Worm (Caenorhabditis elegans) whole organism, L3 larva: ENCODE measurements around the gene Y71H2AM.29.

Source experiments
- R02D3.7 ChIP-seq: fragments of 150-350 bp; optimal IDR thresholded peaks from 2 replicates; lab custom pipeline; 2014; ENCODE audit warnings: missing biosample characterization, missing genetic modification characterization
- ZK546.5 ChIP-seq: sonication (generic microtip); optimal IDR thresholded peaks from 2 replicates; lab custom pipeline; 2017; ENCODE audit warnings: missing biosample characterization, missing genetic modification characterization
- aly-2 ChIP-seq: fragments of 150-350 bp; optimal IDR thresholded peaks from 2 replicates; lab custom pipeline; 2014; ENCODE audit warnings: missing biosample characterization, missing genetic modification characterization
- ama-1 ChIP-seq: fragments of 150-350 bp; optimal IDR thresholded peaks from 2 replicates; lab custom pipeline; 2018
- ceh-16 ChIP-seq: sonication (generic microtip); optimal IDR thresholded peaks from 2 replicates; lab custom pipeline; 2017; ENCODE audit warnings: missing biosample characterization, missing genetic modification characterization
- ceh-28 ChIP-seq: fragments of 150-350 bp; optimal IDR thresholded peaks from 2 replicates; lab custom pipeline; 2014; ENCODE audit warnings: missing biosample characterization, missing genetic modification reagents, missing genetic modification characterization
- ceh-82 ChIP-seq: fragments of 150-350 bp; optimal IDR thresholded peaks from 2 replicates; lab custom pipeline; 2014; ENCODE audit warnings: missing biosample characterization, missing genetic modification characterization
- ceh-9 ChIP-seq: sonication (generic microtip); optimal IDR thresholded peaks from 2 replicates; lab custom pipeline; 2018; ENCODE audit warnings: missing biosample characterization, missing genetic modification characterization
- daf-12 ChIP-seq: fragments of 150-350 bp; optimal IDR thresholded peaks from 2 replicates; lab custom pipeline; 2014; ENCODE audit warnings: missing biosample characterization, missing genetic modification reagents, missing genetic modification characterization
- egl-27 ChIP-seq: sonication (generic microtip); optimal IDR thresholded peaks from 4 replicates; lab custom pipeline; 2017; ENCODE audit warnings: missing biosample characterization, missing genetic modification reagents, missing genetic modification characterization
- egl-5 ChIP-seq: fragments of 150-350 bp; optimal IDR thresholded peaks from 2 replicates; lab custom pipeline; 2017; ENCODE audit warnings: missing biosample characterization, missing genetic modification reagents, missing genetic modification characterization, inconsistent platforms
- elt-1 ChIP-seq: fragments of 150-350 bp; optimal IDR thresholded peaks from 2 replicates; lab custom pipeline; 2014; ENCODE audit warnings: missing biosample characterization, missing genetic modification characterization
- elt-2 ChIP-seq: sonication (generic microtip); optimal IDR thresholded peaks from 2 replicates; lab custom pipeline; 2016; ENCODE audit warnings: missing genetic modification reagents, mild to moderate bottlenecking, missing genetic modification characterization, missing compliant biosample characterization
- elt-3 ChIP-seq, 3 experiments: fragments of 150-350 bp in 1 of 3; sonication (generic microtip) in 2 of 3; optimal IDR thresholded peaks; 2 replicates in 2 of 3; 4 replicates in 1 of 3; lab custom pipeline; 2014 to 2017; ENCODE audit warnings: missing biosample characterization in 3 of 3, missing genetic modification characterization in 3 of 3
- eor-1 ChIP-seq, 2 experiments: fragments of 150-350 bp; optimal IDR thresholded peaks; 2 replicates each; lab custom pipeline; 2014 to 2018; ENCODE audit warnings: missing biosample characterization in 2 of 2, missing genetic modification characterization in 2 of 2
- fkh-10 ChIP-seq: sonication (generic microtip); optimal IDR thresholded peaks from 2 replicates; lab custom pipeline; 2017; ENCODE audit warnings: missing biosample characterization, missing genetic modification reagents, missing genetic modification characterization
- fkh-2 ChIP-seq: fragments of 150-350 bp; optimal IDR thresholded peaks from 2 replicates; lab custom pipeline; 2014; ENCODE audit warnings: missing biosample characterization, missing genetic modification reagents, missing genetic modification characterization
- fos-1 ChIP-seq: fragments of 150-350 bp; optimal IDR thresholded peaks from 2 replicates; lab custom pipeline; 2014; ENCODE audit warnings: missing biosample characterization, missing genetic modification characterization
- hmg-11 ChIP-seq: sonication (generic microtip); optimal IDR thresholded peaks from 2 replicates; lab custom pipeline; 2016; ENCODE audit warnings: missing genetic modification characterization, missing compliant biosample characterization
- jun-1 ChIP-seq: fragments of 150-350 bp; optimal IDR thresholded peaks from 2 replicates; lab custom pipeline; 2014; ENCODE audit warnings: missing biosample characterization, missing genetic modification reagents, missing genetic modification characterization
- lin-15B ChIP-seq: fragments of 150-350 bp; optimal IDR thresholded peaks from 2 replicates; lab custom pipeline; 2014; ENCODE audit warnings: missing biosample characterization, missing genetic modification characterization
- lin-39 ChIP-seq: fragments of 150-350 bp; optimal IDR thresholded peaks from 2 replicates; lab custom pipeline; 2018; ENCODE audit warnings: missing biosample characterization, missing genetic modification reagents, missing genetic modification characterization
- lsy-12 ChIP-seq: sonication (generic microtip); optimal IDR thresholded peaks from 2 replicates; lab custom pipeline; 2016; ENCODE audit warnings: mild to moderate bottlenecking, missing genetic modification characterization, missing compliant biosample characterization
- mdl-1 ChIP-seq: fragments of 150-350 bp; optimal IDR thresholded peaks from 2 replicates; lab custom pipeline; 2014; ENCODE audit warnings: missing biosample characterization, missing genetic modification characterization
- mml-1 ChIP-seq: fragments of 150-350 bp; sonication (generic microtip); optimal IDR thresholded peaks from 3 replicates; lab custom pipeline; 2014; ENCODE audit warnings: missing biosample characterization, missing genetic modification characterization
- nfya-1 ChIP-seq: sonication (generic microtip); optimal IDR thresholded peaks from 2 replicates; lab custom pipeline; 2017; ENCODE audit warnings: missing genetic modification characterization, mild to moderate bottlenecking, missing compliant biosample characterization, antibody characterized with exemption, moderate library complexity; ENCODE audit not compliant: insufficient read depth
- nhr-11 ChIP-seq: fragments of 150-350 bp; optimal IDR thresholded peaks from 2 replicates; lab custom pipeline; 2014; ENCODE audit warnings: missing biosample characterization, missing genetic modification characterization
- nhr-12 ChIP-seq: fragments of 150-350 bp; optimal IDR thresholded peaks from 2 replicates; lab custom pipeline; 2014; ENCODE audit warnings: missing biosample characterization, missing genetic modification characterization
- nhr-23 ChIP-seq: fragments of 150-350 bp; optimal IDR thresholded peaks from 2 replicates; lab custom pipeline; 2014; ENCODE audit warnings: missing biosample characterization, missing genetic modification reagents, missing genetic modification characterization
- nhr-237 ChIP-seq: fragments of 150-350 bp; optimal IDR thresholded peaks from 2 replicates; lab custom pipeline; 2014; ENCODE audit warnings: missing biosample characterization, missing genetic modification characterization
- nhr-25 ChIP-seq: sonication (generic microtip); optimal IDR thresholded peaks from 2 replicates; lab custom pipeline; 2017; ENCODE audit warnings: missing biosample characterization, missing genetic modification characterization
- nhr-28 ChIP-seq: fragments of 150-350 bp; optimal IDR thresholded peaks from 2 replicates; lab custom pipeline; 2014; ENCODE audit warnings: missing biosample characterization, missing genetic modification characterization
- nhr-43 ChIP-seq: sonication (generic microtip); optimal IDR thresholded peaks from 2 replicates; lab custom pipeline; 2016; ENCODE audit warnings: mild to moderate bottlenecking, missing genetic modification characterization, missing compliant biosample characterization; ENCODE audit not compliant: poor library complexity, severe bottlenecking
- nhr-67 ChIP-seq: fragments of 150-350 bp; optimal IDR thresholded peaks from 2 replicates; lab custom pipeline; 2014; ENCODE audit warnings: missing biosample characterization, missing genetic modification characterization
- nhr-76 ChIP-seq: fragments of 150-350 bp; sonication (generic microtip); optimal IDR thresholded peaks from 5 replicates; lab custom pipeline; 2014; ENCODE audit warnings: missing biosample characterization, missing genetic modification characterization
- nhr-77 ChIP-seq: fragments of 150-350 bp; optimal IDR thresholded peaks from 2 replicates; lab custom pipeline; 2014; ENCODE audit warnings: missing biosample characterization, missing genetic modification characterization
- pha-4 ChIP-seq: fragments of 150-350 bp; optimal IDR thresholded peaks from 2 replicates; lab custom pipeline; 2014; ENCODE audit warnings: missing biosample characterization, missing genetic modification reagents, missing genetic modification characterization
- pqm-1 ChIP-seq: fragments of 150-350 bp; optimal IDR thresholded peaks from 2 replicates; lab custom pipeline; 2017; ENCODE audit warnings: missing biosample characterization, missing genetic modification characterization, inconsistent platforms
- sea-2 ChIP-seq: fragments of 150-350 bp; sonication (generic microtip); optimal IDR thresholded peaks from 4 replicates; lab custom pipeline; 2014; ENCODE audit warnings: missing biosample characterization, missing genetic modification reagents, missing genetic modification characterization
- skn-1 ChIP-seq: fragments of 150-350 bp; optimal IDR thresholded peaks from 2 replicates; lab custom pipeline; 2014; ENCODE audit warnings: missing biosample characterization, missing genetic modification characterization
- snpc-4 ChIP-seq: fragments of 150-350 bp; optimal IDR thresholded peaks from 2 replicates; lab custom pipeline; 2014; ENCODE audit warnings: missing biosample characterization, missing genetic modification characterization
- tbx-2 ChIP-seq: sonication (generic microtip); optimal IDR thresholded peaks from 2 replicates; lab custom pipeline; 2016; ENCODE audit warnings: mild to moderate bottlenecking, missing genetic modification characterization, missing compliant biosample characterization
- unc-39 ChIP-seq: sonication (generic microtip); optimal IDR thresholded peaks from 4 replicates; lab custom pipeline; 2017; ENCODE audit warnings: missing biosample characterization, missing genetic modification characterization
- unc-62 ChIP-seq: fragments of 150-350 bp; sonication (generic microtip); optimal IDR thresholded peaks from 4 replicates; lab custom pipeline; 2014; ENCODE audit warnings: missing biosample characterization, missing genetic modification reagents, missing genetic modification characterization
- zag-1 ChIP-seq: fragments of 150-350 bp; optimal IDR thresholded peaks from 2 replicates; lab custom pipeline; 2014; ENCODE audit warnings: missing biosample characterization, missing genetic modification characterization
- ztf-11 ChIP-seq: fragments of 150-350 bp; optimal IDR thresholded peaks from 2 replicates; lab custom pipeline; 2014; ENCODE audit warnings: missing biosample characterization, missing genetic modification characterization
- ztf-4 ChIP-seq: fragments of 150-350 bp; optimal IDR thresholded peaks from 2 replicates; lab custom pipeline; 2014; ENCODE audit warnings: missing biosample characterization, missing genetic modification characterization

Y71H2AM.29 gene

ce11 chrIII:2832483-2832882 lies at the start of gene Y71H2AM.29:
Y71H2AM.29 (plus strand) TSS chrIII:2832783.
- TF ChIP-seq egl-5 (tag; lab: Kevin White, UChicago) (no peak), egl-27 (tag; lab: Kevin White, UChicago) (no peak), sea-2 (GFP tag; lab: Kevin White, UChicago) (no peak)

- TF ChIP-seq ama-1 (no peak), pqm-1 (tag; lab: Kevin White, UChicago) (peak; percentile 81), daf-12 (tag; lab: Kevin White, UChicago) (no peak), nhr-28 (tag; lab: Kevin White, UChicago) (no peak), nhr-11 (tag; lab: Kevin White, UChicago) (peak; percentile 83), jun-1 (peak; percentile 91), nhr-12 (tag; lab: Kevin White, UChicago) (no peak), fkh-10 (GFP tag; lab: Kevin White, UChicago) (peak; percentile 91), ceh-9 (tag; lab: Kevin White, UChicago) (no peak), ceh-28 (tag; lab: Kevin White, UChicago) (peak; percentile 88), nhr-23 (peak; percentile 97), unc-62 (peak; percentile 73), fkh-2 (peak; percentile 23), egl-27 (tag; lab: Kevin White, UChicago) (peak; percentile 81), R02D3.7 (tag; lab: Kevin White, UChicago) (peak; percentile 83), eor-1 (tag; optimal IDR thresholded peaks at IDR 0.05; lab: Kevin White, UChicago) (no peak), ceh-16 (no peak), aly-2 (tag; lab: Kevin White, UChicago) (no peak), tbx-2 (tag; lab: Kevin White, UChicago) (peak; percentile 76), elt-1 (tag; lab: Kevin White, UChicago) (peak; percentile 51), ztf-4 (tag; lab: Kevin White, UChicago) (peak; percentile 75), nhr-77 (peak; percentile 72), hmg-11 (tag; lab: Kevin White, UChicago) (peak; percentile 88), nhr-237 (tag; lab: Kevin White, UChicago) (no peak), unc-39 (tag; lab: Kevin White, UChicago) (no peak), zag-1 (tag; lab: Kevin White, UChicago) (no peak), egl-5 (tag; lab: Kevin White, UChicago) (peak; percentile 82), mml-1 (tag; lab: Kevin White, UChicago) (no peak), elt-3 (tag; optimal IDR thresholded peaks at IDR 0.05; lab: Kevin White, UChicago) (peak in 2 of 3 experiments; percentile 35 to 44), nhr-25 (tag; lab: Kevin White, UChicago) (peak; percentile 92), lsy-12 (peak; percentile 91), elt-2 (tag; lab: Kevin White, UChicago) (peak; percentile 82), ZK546.5 (peak; percentile 10), ceh-82 (peak; percentile 56), sea-2 (GFP tag; lab: Kevin White, UChicago) (no peak), fos-1 (tag; lab: Kevin White, UChicago) (peak; percentile 90), lin-15B (tag; lab: Kevin White, UChicago) (peak; percentile 100), nhr-43 (tag; lab: Kevin White, UChicago) (peak; percentile 68), mdl-1 (tag; lab: Kevin White, UChicago) (no peak), nhr-67 (tag; lab: Kevin White, UChicago) (peak; percentile 24), lin-39 (tag; lab: Kevin White, UChicago) (peak; percentile 98), pha-4 (tag; lab: Kevin White, UChicago) (peak; percentile 100), snpc-4 (tag; lab: Kevin White, UChicago) (peak; percentile 97), nhr-76 (tag; lab: Kevin White, UChicago) (peak; percentile 60), skn-1 (peak; percentile 92), nfya-1 (peak; percentile 97), ztf-11 (tag; lab: Kevin White, UChicago) (peak; percentile 44)
Measured at ce11 chrIII:2785840-2786239, 46.7 kb upstream of the Y71H2AM.29 start, which contains the start of gene Y71H2AM.20. Y71H2AM.20 (minus strand) TSS chrIII:2785948.
